Fruit fly (Drosophila melanogaster) whole organism, embryonic: ENCODE data around the gene Pxn.
A peak's percentile ranks its signal among the peaks of the same experiment; 100 is the strongest.

Experiments used
- Antp ChIP-seq: fragments of 200-800 bp; sonication (Bioruptor generic); optimal IDR thresholded peaks from 3 replicates; lab custom pipeline; 2016; ENCODE audit warnings: missing biosample characterization, missing genetic modification characterization
- Awh ChIP-seq: fragments of 200-800 bp; sonication (Bioruptor generic); IDR thresholded peaks from 2 replicates; pipeline ENCODE4, ENCODE4 v1.3.6; 2022; ENCODE audit warnings: missing biosample characterization, missing genetic modification characterization
- CG11085 ChIP-seq: fragments of 200-800 bp; sonication (Bioruptor generic); IDR thresholded peaks from 2 replicates; pipeline ENCODE4 v1.3.6; 2022; ENCODE audit warnings: missing biosample characterization, missing genetic modification characterization
- CG11504 ChIP-seq: fragments of 200-800 bp; sonication (Bioruptor generic); optimal IDR thresholded peaks from 3 replicates; lab custom pipeline; 2019; ENCODE audit warnings: missing biosample characterization, mild to moderate bottlenecking, missing genetic modification characterization, moderate library complexity
- CG12071 ChIP-seq: fragments of 200-800 bp; sonication (Bioruptor generic); optimal IDR thresholded peaks from 3 replicates; lab custom pipeline; 2018; ENCODE audit warnings: missing biosample characterization, mild to moderate bottlenecking, missing genetic modification characterization
- CG12155 ChIP-seq: fragments of 200-800 bp; sonication (Bioruptor generic); optimal IDR thresholded peaks from 3 replicates; lab custom pipeline; 2016; ENCODE audit warnings: missing biosample characterization, missing genetic modification characterization
- CG2202 ChIP-seq: fragments of 200-800 bp; sonication (Bioruptor generic); optimal IDR thresholded peaks from 2 replicates; lab custom pipeline; 2018; ENCODE audit warnings: missing biosample characterization, mild to moderate bottlenecking, missing genetic modification characterization
- CG2875 ChIP-seq: fragments of 200-800 bp; sonication (Bioruptor generic); optimal IDR thresholded peaks from 2 replicates; lab custom pipeline; 2017; ENCODE audit warnings: missing biosample characterization, mild to moderate bottlenecking, missing genetic modification characterization, missing genetic modification reagents
- CG32767 ChIP-seq: fragments of 200-800 bp; sonication (Bioruptor generic); IDR thresholded peaks from 2 replicates; pipeline ENCODE4 v1.3.6; 2022; ENCODE audit warnings: missing biosample characterization, missing genetic modification characterization
- CG4424 ChIP-seq: fragments of 200-800 bp; sonication (Bioruptor generic); optimal IDR thresholded peaks from 3 replicates; lab custom pipeline; 2016; ENCODE audit warnings: missing biosample characterization, missing genetic modification characterization
- CG4617 ChIP-seq: fragments of 200-800 bp; sonication (Bioruptor generic); optimal IDR thresholded peaks from 3 replicates; lab custom pipeline; 2016; ENCODE audit warnings: missing biosample characterization, missing genetic modification characterization, borderline replicate concordance
- CG6854 ChIP-seq: fragments of 200-800 bp; sonication (Bioruptor generic); optimal IDR thresholded peaks from 3 replicates; lab custom pipeline; 2017; ENCODE audit warnings: missing biosample characterization, mild to moderate bottlenecking, missing genetic modification characterization
- CG8388 ChIP-seq: fragments of 200-800 bp; sonication (Bioruptor generic); optimal IDR thresholded peaks from 2 replicates; lab custom pipeline; 2019; ENCODE audit warnings: missing biosample characterization, mild to moderate bottlenecking, missing genetic modification characterization, moderate library complexity
- Chrac-16 ChIP-seq: fragments of 200-800 bp; sonication (Bioruptor generic); optimal IDR thresholded peaks from 3 replicates; lab custom pipeline; 2016; ENCODE audit warnings: missing biosample characterization, missing genetic modification characterization
- Deaf1 ChIP-seq: fragments of 200-800 bp; optimal IDR thresholded peaks from 3 replicates; lab custom pipeline; 2019; ENCODE audit warnings: missing biosample characterization, mild to moderate bottlenecking, missing genetic modification characterization, moderate library complexity
- Doc3 ChIP-seq: fragments of 200-800 bp; sonication (Bioruptor generic); IDR thresholded peaks from 3 replicates; pipeline ENCODE4 v1.3.6; 2022; ENCODE audit warnings: missing biosample characterization, missing genetic modification characterization; ENCODE audit not compliant: partially characterized antibody
- Ets65A ChIP-seq: fragments of 200-800 bp; sonication (Bioruptor generic); peaks from one replicate; lab custom pipeline; 2016; ENCODE audit warnings: missing biosample characterization, missing genetic modification characterization
- Gug ChIP-seq: fragments of 200-800 bp; sonication (Bioruptor generic); IDR thresholded peaks from 4 replicates; pipeline ENCODE4 v1.3.6; 2022; ENCODE audit warnings: missing biosample characterization, missing genetic modification characterization
- HHEX ChIP-seq: fragments of 200-800 bp; sonication (Bioruptor generic); optimal IDR thresholded peaks from 3 replicates; lab custom pipeline; 2017; ENCODE audit warnings: missing biosample characterization, mild to moderate bottlenecking, missing genetic modification characterization, missing genetic modification reagents
- Hey ChIP-seq: fragments of 200-800 bp; sonication (Bioruptor generic); optimal IDR thresholded peaks from 3 replicates; lab custom pipeline; 2018; ENCODE audit warnings: missing biosample characterization, mild to moderate bottlenecking, missing genetic modification characterization
- Hmx ChIP-seq: fragments of 200-800 bp; sonication (Bioruptor generic); optimal IDR thresholded peaks from 2 replicates; lab custom pipeline; 2016; ENCODE audit warnings: missing biosample characterization, missing genetic modification characterization
- Lpt ChIP-seq: fragments of >200 bp; optimal IDR thresholded peaks from 2 replicates; lab custom pipeline; 2018; ENCODE audit warnings: missing biosample characterization, missing genetic modification characterization
- MBD-R2 ChIP-seq: fragments of 200-800 bp; sonication (Bioruptor generic); IDR thresholded peaks from 2 replicates; pipeline ENCODE4 v1.3.6; 2022; ENCODE audit warnings: missing biosample characterization, missing genetic modification characterization
- Med ChIP-seq: fragments of 200-800 bp; sonication (Bioruptor generic); peaks from one replicate; lab custom pipeline; 2016; ENCODE audit warnings: missing biosample characterization, missing genetic modification characterization, mild to moderate bottlenecking, inconsistent platforms, moderate library complexity
- Mrtf ChIP-seq: fragments of 200-800 bp; sonication (Bioruptor generic); IDR thresholded peaks from 3 replicates; pipeline ENCODE4 v1.3.6; 2022; ENCODE audit warnings: missing biosample characterization, missing genetic modification characterization
- NFAT ChIP-seq: fragments of 200-800 bp; sonication (Bioruptor generic); IDR thresholded peaks from 2 replicates; pipeline ENCODE4 v1.3.6; 2022; ENCODE audit warnings: missing biosample characterization, missing genetic modification characterization
- Xrp1 ChIP-seq: fragments of 200-800 bp; sonication (Bioruptor generic); IDR thresholded peaks from 2 replicates; pipeline ENCODE4 v1.3.6; 2022; ENCODE audit warnings: missing biosample characterization, missing genetic modification characterization
- bab2 ChIP-seq: fragments of 200-800 bp; sonication (Bioruptor generic); optimal IDR thresholded peaks from 2 replicates; lab custom pipeline; 2016; ENCODE audit warnings: missing biosample characterization, missing genetic modification characterization
- bigmax ChIP-seq: fragments of 200-800 bp; sonication (Bioruptor generic); optimal IDR thresholded peaks from 2 replicates; lab custom pipeline; 2018; ENCODE audit warnings: missing biosample characterization, mild to moderate bottlenecking, missing genetic modification characterization
- btn ChIP-seq: fragments of 200-800 bp; sonication (Bioruptor generic); optimal IDR thresholded peaks from 2 replicates; lab custom pipeline; 2016; ENCODE audit warnings: missing biosample characterization, missing genetic modification characterization
- dmrt11E ChIP-seq: fragments of 200-800 bp; sonication (Bioruptor generic); optimal IDR thresholded peaks from 3 replicates; lab custom pipeline; 2018; ENCODE audit warnings: missing biosample characterization, mild to moderate bottlenecking, missing genetic modification characterization, moderate library complexity
- dpn ChIP-seq, 2 experiments: fragments of 200-800 bp; sonication (Bioruptor generic); optimal IDR thresholded peaks; 3 replicates each; lab custom pipeline; 2016; ENCODE audit warnings: missing biosample characterization in 2 of 2, missing genetic modification characterization in 2 of 2
- eve ChIP-seq, 2 experiments: fragments of >200 bp; optimal IDR thresholded peaks; 2 replicates each; lab custom pipeline; 2017; ENCODE audit warnings: missing biosample characterization in 2 of 2, missing genetic modification characterization in 2 of 2
- gce ChIP-seq: fragments of 200-800 bp; sonication (Bioruptor generic); IDR thresholded peaks from 3 replicates; pipeline ENCODE4 v1.3.6; 2022; ENCODE audit warnings: missing biosample characterization, missing genetic modification characterization
- gem ChIP-seq: fragments of 200-800 bp; sonication (Bioruptor generic); optimal IDR thresholded peaks from 2 replicates; lab custom pipeline; 2019; ENCODE audit warnings: missing biosample characterization, mild to moderate bottlenecking, missing genetic modification characterization, moderate library complexity
- grn ChIP-seq: fragments of 200-800 bp; sonication (Bioruptor generic); optimal IDR thresholded peaks from 3 replicates; lab custom pipeline; 2017; ENCODE audit warnings: missing biosample characterization, missing genetic modification characterization
- gt ChIP-seq: fragments of 200-800 bp; sonication (Bioruptor generic); IDR thresholded peaks from 2 replicates; pipeline ENCODE4 v1.3.6; 2022; ENCODE audit warnings: missing biosample characterization, missing genetic modification characterization
- kah ChIP-seq: fragments of 200-800 bp; sonication (Bioruptor generic); optimal IDR thresholded peaks from 2 replicates; lab custom pipeline; 2018; ENCODE audit warnings: missing biosample characterization, mild to moderate bottlenecking, missing genetic modification characterization
- lab ChIP-seq: fragments of 200-800 bp; sonication (Bioruptor generic); optimal IDR thresholded peaks from 3 replicates; lab custom pipeline; 2017; ENCODE audit warnings: missing biosample characterization, missing genetic modification characterization, mild to moderate bottlenecking, moderate library complexity, missing genetic modification reagents
- mirr ChIP-seq: fragments of 200-800 bp; sonication (Bioruptor generic); optimal IDR thresholded peaks from 3 replicates; lab custom pipeline; 2018; ENCODE audit warnings: missing biosample characterization, mild to moderate bottlenecking, missing genetic modification characterization
- nom ChIP-seq: fragments of 200-800 bp; sonication (Bioruptor generic); optimal IDR thresholded peaks from 2 replicates; lab custom pipeline; 2017; ENCODE audit warnings: missing biosample characterization, missing genetic modification characterization, mild to moderate bottlenecking, moderate library complexity, missing genetic modification reagents
- org-1 ChIP-seq: fragments of 200-800 bp; sonication (Bioruptor generic); optimal IDR thresholded peaks from 2 replicates; lab custom pipeline; 2017; ENCODE audit warnings: missing biosample characterization, missing genetic modification characterization
- ranshi ChIP-seq: fragments of 200-800 bp; sonication (Bioruptor generic); IDR thresholded peaks from 2 replicates; pipeline ENCODE4 v1.3.6; 2022; ENCODE audit warnings: missing biosample characterization, missing genetic modification characterization
- sd ChIP-seq: fragments of 200-800 bp; sonication (Bioruptor generic); optimal IDR thresholded peaks from 3 replicates; lab custom pipeline; 2018; ENCODE audit warnings: missing biosample characterization, mild to moderate bottlenecking, missing genetic modification characterization, moderate library complexity
- seq ChIP-seq: fragments of 200-800 bp; sonication (Bioruptor generic); IDR thresholded peaks from 2 replicates; pipeline ENCODE4 v1.3.6; 2022; ENCODE audit warnings: missing biosample characterization, missing genetic modification characterization
- sim ChIP-seq: fragments of 200-800 bp; sonication (Bioruptor generic); IDR thresholded peaks from 2 replicates; pipeline ENCODE4 v1.3.6; 2022; ENCODE audit warnings: missing biosample characterization, missing genetic modification characterization
- sr ChIP-seq: fragments of 200-800 bp; sonication (Bioruptor generic); IDR thresholded peaks from 3 replicates; pipeline ENCODE4 v1.3.6; 2022; ENCODE audit warnings: missing biosample characterization, missing genetic modification characterization
- tin ChIP-seq: fragments of 200-800 bp; sonication (Bioruptor generic); optimal IDR thresholded peaks from 3 replicates; lab custom pipeline; 2016; ENCODE audit warnings: missing biosample characterization, missing genetic modification characterization
- tna ChIP-seq: fragments of 200-800 bp; sonication (Bioruptor generic); IDR thresholded peaks from 2 replicates; pipeline ENCODE4 v1.3.6; 2022; ENCODE audit warnings: missing biosample characterization, missing genetic modification characterization; ENCODE audit not compliant: partially characterized antibody
- tx ChIP-seq: fragments of 200-800 bp; sonication (Bioruptor generic); optimal IDR thresholded peaks from 2 replicates; lab custom pipeline; 2016; ENCODE audit warnings: missing biosample characterization, missing genetic modification characterization
- zfh2 ChIP-seq: fragments of 200-800 bp; sonication (Bioruptor generic); optimal IDR thresholded peaks from 2 replicates; lab custom pipeline; 2016; ENCODE audit warnings: missing biosample characterization, missing genetic modification characterization

Gene Pxn

DNA sequence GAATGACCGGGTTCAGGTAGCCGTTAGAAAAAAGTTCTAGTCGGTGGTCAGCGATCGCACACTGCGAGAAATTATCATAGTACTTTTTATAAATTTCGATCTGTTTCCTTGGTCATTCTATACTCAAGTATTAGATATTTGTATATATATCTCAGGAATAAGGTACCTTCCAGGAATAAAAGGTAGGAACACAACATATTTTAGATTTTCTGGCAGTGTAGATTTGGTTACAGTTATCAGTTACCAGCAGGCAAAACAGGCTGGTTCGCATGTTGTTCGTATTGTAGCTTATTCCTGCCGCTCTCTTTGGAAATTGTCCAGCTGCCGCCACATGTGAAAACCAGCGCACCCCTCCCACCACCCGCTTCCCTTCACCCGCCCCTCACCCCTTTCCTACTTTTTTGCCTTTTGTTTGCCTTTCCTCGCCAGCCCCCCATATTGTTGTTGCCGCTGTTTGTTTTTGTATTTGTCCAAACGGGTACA is 48.5 kb downstream of the Pxn start (continued):
- TF ChIP-seq mirr (no peak), kah (GFP tag; lab: Kevin White, UChicago) (peak; percentile 61), ranshi (GFP tag; lab: Robert Waterston, UW) (peak; percentile 92), sim (GFP tag; lab: Robert Waterston, UW) (peak; percentile 71; the same call in 1 of the 2 replicates), sd (tag; lab: Kevin White, UChicago) (peak; percentile 46), Chrac-16 (GFP tag; lab: Kevin White, UChicago) (peak; percentile 64), CG12155 (peak; percentile 69), Xrp1 (peak; percentile 93), Awh (GFP tag; lab: Robert Waterston, UW) (peak; percentile 73), btn (GFP tag; lab: Kevin White, UChicago) (peak; percentile 44), Doc3 (GFP tag; lab: Robert Waterston, UW) (no peak), gce (GFP tag; lab: Robert Waterston, UW) (peak; percentile 65; the same call in 1 of the 3 replicates), bigmax (GFP tag; lab: Kevin White, UChicago) (no peak), Hmx (GFP tag; lab: Kevin White, UChicago) (peak; percentile 17), gem (tag; lab: Kevin White, UChicago) (peak; percentile 91), tna (GFP tag; lab: Robert Waterston, UW) (no peak), sr (GFP tag; lab: Robert Waterston, UW) (0 out of 3 replicates have a peak, but pooled peaks have one; percentile 15), CG8388 (peak; percentile 83), Hey (no peak), bab2 (peak; percentile 83), Lpt (GFP tag; lab: Kevin White, UChicago) (no peak), Antp (peak; percentile 70), CG11085 (GFP tag; lab: Robert Waterston, UW) (peak; percentile 75), Deaf1 (peak; percentile 72), CG4424 (GFP tag; lab: Kevin White, UChicago) (peak; percentile 73), dpn (GFP tag; optimal IDR thresholded peaks at IDR 0.05; lab: Kevin White, UChicago) (peak; percentile 72 to 79), eve (GFP tag; optimal IDR thresholded peaks at IDR 0.05; lab: Kevin White, UChicago) (peak in 1 of 2 experiments; percentile 80), HHEX (GFP tag; lab: Kevin White, UChicago) (peak; percentile 87), Gug (GFP tag; lab: Robert Waterston, UW) (peak; percentile 41; the same call in 1 of the 4 replicates), lab (peak; percentile 92), org-1 (GFP tag; lab: Kevin White, UChicago) (peak; percentile 81), seq (peak; percentile 89), Ets65A (GFP tag; lab: Kevin White, UChicago) (peak; percentile 96), Med (peak; percentile 97), MBD-R2 (GFP tag; lab: Robert Waterston, UW) (peak; percentile 82; the same call in 1 of the 2 replicates), NFAT (peak; percentile 59), CG32767 (GFP tag; lab: Robert Waterston, UW) (peak; percentile 93), dmrt11E (tag; lab: Kevin White, UChicago) (peak; percentile 91), CG4617 (no peak), CG6854 (GFP tag; lab: Kevin White, UChicago) (peak; percentile 81), tin (GFP tag; lab: Kevin White, UChicago) (peak; percentile 82), Mrtf (peak; percentile 65; the same call in 2 of the 3 replicates), tx (GFP tag; lab: Kevin White, UChicago) (peak; percentile 38), nom (GFP tag; lab: Kevin White, UChicago) (no peak), gt (no peak), zfh2 (GFP tag; lab: Kevin White, UChicago) (peak; percentile 64), CG11504 (tag; lab: Kevin White, UChicago) (peak; percentile 89), CG12071 (GFP tag; lab: Kevin White, UChicago) (peak; percentile 75), CG2202 (tag; lab: Kevin White, UChicago) (peak; percentile 81), grn (GFP tag; lab: Kevin White, UChicago) (peak; percentile 57), CG2875 (GFP tag; lab: Kevin White, UChicago) (peak; percentile 81)
